Fruit fly (Drosophila melanogaster) Kc167 (cell line): ENCODE results near the gene CG14269.

Experiments
- Sin3A ChIP-seq: fragments of >200 bp; optimal IDR thresholded peaks from 2 replicates; lab custom pipeline; 2018; ENCODE audit warnings: missing external identifiers
- h ChIP-seq: fragments of >200 bp; optimal IDR thresholded peaks from 3 replicates; lab custom pipeline; 2018; ENCODE audit warnings: missing external identifiers
- insv ChIP-seq: fragments of >200 bp; optimal IDR thresholded peaks from 3 replicates; lab custom pipeline; 2018; ENCODE audit warnings: missing external identifiers
- psq ChIP-seq: fragments of >200 bp; optimal IDR thresholded peaks from 2 replicates; lab custom pipeline; 2017; ENCODE audit warnings: missing external identifiers
- ttk ChIP-seq: sonication (Bioruptor generic); optimal IDR thresholded peaks from 2 replicates; lab custom pipeline; 2017; ENCODE audit warnings: missing external identifiers

DNA sequence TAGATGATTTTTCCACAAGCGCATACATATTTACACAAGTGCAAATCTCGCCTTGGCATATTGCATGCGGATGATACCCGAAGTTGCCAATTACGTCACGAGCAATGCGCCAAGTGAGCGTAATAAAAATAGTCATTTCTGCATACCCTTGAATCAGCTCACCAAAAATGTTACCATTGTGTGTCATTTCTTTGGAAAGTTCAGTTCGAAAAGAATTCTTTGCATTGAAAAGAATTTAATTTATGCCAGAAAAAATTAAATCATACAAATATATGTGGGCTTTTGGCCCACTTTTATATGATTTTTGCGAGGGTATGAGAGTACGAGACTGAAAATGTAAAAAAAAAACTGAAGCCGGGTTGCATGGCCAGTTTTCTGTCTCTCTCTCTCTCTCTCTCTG, 16.3 kb upstream of the CG14269 start:
- TF ChIP-seq h (lab: Kevin White, UChicago): no peak
- no peak for TF ChIP-seq ttk
- no peak for TF ChIP-seq Sin3A (lab: Kevin White, UChicago)
- no peak for TF ChIP-seq psq (lab: Kevin White, UChicago)
- TF ChIP-seq insv: no peak
